Worm (Caenorhabditis elegans): ENCODE data around the gene vha-7.

ce11 chrIV:12599158-12599557 is 41.1 kb upstream of the vha-7 start, which contains the start of gene pgp-1:
- TF ChIP-seq egl-27 (tag; optimal IDR thresholded peaks at IDR 0.05) (no peak), nhr-237 (tag; optimal IDR thresholded peaks at IDR 0.05) (no peak), fkh-10 (GFP tag; optimal IDR thresholded peaks at IDR 0.05) (no peak), elt-1 (tag; optimal IDR thresholded peaks at IDR 0.05) (no peak), ama-1 (optimal IDR thresholded peaks at IDR 0.05) (no peak), skn-1 (tag; optimal IDR thresholded peaks at IDR 0.05) (no peak), ztf-11 (tag; optimal IDR thresholded peaks at IDR 0.05) (no peak), ZK546.5 (tag; optimal IDR thresholded peaks at IDR 0.05) (no peak), nhr-25 (tag; optimal IDR thresholded peaks at IDR 0.05) (no peak), nhr-28 (tag; optimal IDR thresholded peaks at IDR 0.05) (no peak), ceh-82 (tag; optimal IDR thresholded peaks at IDR 0.05) (no peak), elt-3 (tag; optimal IDR thresholded peaks at IDR 0.05) (no peak), nhr-76 (tag; optimal IDR thresholded peaks at IDR 0.05) (no peak), pha-4 (tag; optimal IDR thresholded peaks at IDR 0.05) (peak; percentile 27)
